Worm (Caenorhabditis elegans) whole organism, young adult: Measurements from ENCODE around the gene aat-1.

Experiments
- B0261.1 ChIP-seq: sonication (generic microtip); optimal IDR thresholded peaks from 2 replicates; lab custom pipeline; 2016; ENCODE audit warnings: mild to moderate bottlenecking, missing genetic modification characterization, moderate library complexity, missing compliant biosample characterization
- D2030.7 ChIP-seq: fragments of 200-800 bp; sonication (Bioruptor generic); IDR thresholded peaks from 2 replicates; pipeline ENCODE4 v1.3.6; 2022; ENCODE audit warnings: missing genetic modification reagents, missing genetic modification characterization, missing compliant biosample characterization
- F10E7.11 ChIP-seq: sonication (generic microtip); optimal IDR thresholded peaks from 2 replicates; lab custom pipeline; 2017; ENCODE audit warnings: mild to moderate bottlenecking, missing genetic modification characterization, moderate library complexity, missing compliant biosample characterization
- F33H1.4 ChIP-seq: fragments of 200-800 bp; sonication (Bioruptor generic); IDR thresholded peaks from 2 replicates; pipeline ENCODE4 v1.3.6; 2022; ENCODE audit warnings: missing genetic modification reagents, missing genetic modification characterization, missing compliant biosample characterization
- F37B4.10 ChIP-seq: fragments of 200-800 bp; sonication (Bioruptor generic); IDR thresholded peaks from 2 replicates; pipeline ENCODE4 v1.3.6; 2022; ENCODE audit warnings: missing genetic modification characterization, missing compliant biosample characterization
- F57C9.4 ChIP-seq: sonication (generic microtip); optimal IDR thresholded peaks from 2 replicates; lab custom pipeline; 2017; ENCODE audit warnings: mild to moderate bottlenecking, missing genetic modification characterization, missing compliant biosample characterization
- K12H6.12 ChIP-seq: fragments of 200-800 bp; sonication (Bioruptor generic); optimal IDR thresholded peaks from 2 replicates; lab custom pipeline; 2018; ENCODE audit warnings: mild to moderate bottlenecking, missing genetic modification characterization, missing compliant biosample characterization
- T07F8.4 ChIP-seq: sonication (generic microtip); optimal IDR thresholded peaks from 2 replicates; lab custom pipeline; 2016; ENCODE audit warnings: mild to moderate bottlenecking, missing genetic modification characterization, moderate library complexity, missing compliant biosample characterization
- Y95B8A.8 ChIP-seq: fragments of 200-800 bp; sonication (Bioruptor generic); IDR thresholded peaks from 2 replicates; pipeline ENCODE4 v1.3.6; 2022; ENCODE audit warnings: missing genetic modification reagents, missing genetic modification characterization, missing compliant biosample characterization
- ama-1 ChIP-seq, 3 experiments: fragments of 150-350 bp in 1 of 3; sonication (generic microtip) in 2 of 3; optimal IDR thresholded peaks; 2 replicates each; lab custom pipeline; 2014 to 2018; ENCODE audit warnings: missing biosample characterization in 2 of 3, missing genetic modification characterization in 2 of 3, missing genetic modification reagents in 2 of 3
- aptf-3 ChIP-seq: fragments of 200-800 bp; sonication (Bioruptor generic); IDR thresholded peaks from 2 replicates; pipeline ENCODE4 v1.3.6; 2022; ENCODE audit warnings: missing genetic modification characterization, missing compliant biosample characterization
- attf-3 ChIP-seq: fragments of 200-800 bp; sonication (Bioruptor generic); conservative IDR thresholded peaks from 2 replicates; pipeline ENCODE4 v1.3.6; 2022; ENCODE audit warnings: missing genetic modification reagents, missing genetic modification characterization, missing compliant biosample characterization
- ceh-100 ChIP-seq: fragments of 200-800 bp; sonication (Bioruptor generic); IDR thresholded peaks from 2 replicates; pipeline ENCODE4 v1.3.6; 2022; ENCODE audit warnings: missing genetic modification reagents, missing genetic modification characterization, missing compliant biosample characterization
- ceh-91 ChIP-seq: fragments of 200-800 bp; sonication (Bioruptor generic); IDR thresholded peaks from 2 replicates; pipeline ENCODE4 v1.3.6; 2022; ENCODE audit warnings: missing genetic modification reagents, missing genetic modification characterization, missing compliant biosample characterization
- dox-1 ChIP-seq: fragments of 200-800 bp; sonication (Bioruptor generic); IDR thresholded peaks from 2 replicates; pipeline ENCODE4 v1.3.6; 2022; ENCODE audit warnings: missing genetic modification reagents, missing genetic modification characterization, missing compliant biosample characterization
- egrh-3 ChIP-seq: fragments of 200-800 bp; sonication (Bioruptor generic); IDR thresholded peaks from 2 replicates; pipeline ENCODE4 v1.3.6; 2022; ENCODE audit warnings: missing genetic modification reagents, missing genetic modification characterization, missing compliant biosample characterization
- ets-4 ChIP-seq: fragments of 200-800 bp; sonication (Bioruptor generic); optimal IDR thresholded peaks from 2 replicates; lab custom pipeline; 2018; ENCODE audit warnings: mild to moderate bottlenecking, missing genetic modification characterization, missing compliant biosample characterization
- him-1 ChIP-seq: sonication (generic microtip); optimal IDR thresholded peaks from 2 replicates; lab custom pipeline; 2016; ENCODE audit warnings: missing genotype, missing genetic modification reagents, missing genetic modification characterization, missing compliant biosample characterization
- hmg-1.2 ChIP-seq: fragments of 200-800 bp; sonication (Bioruptor generic); IDR thresholded peaks from 2 replicates; pipeline ENCODE4 v1.3.6; 2022; ENCODE audit warnings: missing genetic modification reagents, missing genetic modification characterization, missing compliant biosample characterization
- lin-54 ChIP-seq: fragments of 200-800 bp; sonication (Bioruptor generic); optimal IDR thresholded peaks from 2 replicates; lab custom pipeline; 2018; ENCODE audit warnings: mild to moderate bottlenecking, missing genetic modification characterization, missing compliant biosample characterization
- madf-6 ChIP-seq: fragments of 200-800 bp; sonication (Bioruptor generic); IDR thresholded peaks from 2 replicates; pipeline ENCODE4 v1.3.6; 2022; ENCODE audit warnings: missing genetic modification reagents, missing genetic modification characterization, missing compliant biosample characterization
- mcd-1 ChIP-seq: fragments of 200-800 bp; sonication (Bioruptor generic); IDR thresholded peaks from 2 replicates; pipeline ENCODE4 v1.3.6; 2022; ENCODE audit warnings: missing genetic modification reagents, missing genetic modification characterization, missing compliant biosample characterization
- nfya-2 ChIP-seq: fragments of 200-800 bp; sonication (Bioruptor generic); IDR thresholded peaks from 2 replicates; pipeline ENCODE4 v1.3.6; 2022; ENCODE audit warnings: missing genetic modification reagents, missing genetic modification characterization, missing compliant biosample characterization
- nhr-90 ChIP-seq: sonication (generic microtip); optimal IDR thresholded peaks from 2 replicates; lab custom pipeline; 2016; ENCODE audit warnings: missing genotype, mild to moderate bottlenecking, missing genetic modification characterization, missing compliant biosample characterization
- rcor-1 ChIP-seq: fragments of 200-800 bp; sonication (Bioruptor generic); IDR thresholded peaks from 2 replicates; pipeline ENCODE4 v1.3.6; 2022; ENCODE audit warnings: missing genetic modification reagents, missing genetic modification characterization, missing compliant biosample characterization
- rec-8 ChIP-seq, 2 experiments: sonication (generic microtip); optimal IDR thresholded peaks; 2 replicates each; lab custom pipeline; 2016; ENCODE audit warnings: mild to moderate bottlenecking in 2 of 2, missing genetic modification characterization in 2 of 2, missing genetic modification reagents in 2 of 2, missing genotype in 2 of 2, missing biosample characterization in 1 of 2, missing compliant biosample characterization in 1 of 2, moderate library complexity in 1 of 2
- sea-2 ChIP-seq: fragments of 200-800 bp; sonication (Bioruptor generic); IDR thresholded peaks from 2 replicates; pipeline ENCODE4 v1.3.6; 2022; ENCODE audit warnings: missing genetic modification characterization, missing compliant biosample characterization
- snpc-1.1 ChIP-seq: sonication (generic microtip); optimal IDR thresholded peaks from 2 replicates; lab custom pipeline; 2017; ENCODE audit warnings: missing genetic modification characterization, mild to moderate bottlenecking, missing compliant biosample characterization, antibody characterized with exemption, moderate library complexity, missing genotype, missing genetic modification reagents; ENCODE audit not compliant: insufficient read depth
- snpc-1.3 ChIP-seq: sonication (generic microtip); optimal IDR thresholded peaks from 2 replicates; lab custom pipeline; 2017; ENCODE audit warnings: missing genetic modification characterization, mild to moderate bottlenecking, missing compliant biosample characterization, antibody characterized with exemption, moderate library complexity, missing genotype, missing genetic modification reagents; ENCODE audit not compliant: insufficient read depth
- snpc-4 ChIP-seq, 5 experiments: fragments of 150-350 bp in 1 of 5; sonication (generic microtip) in 4 of 5; optimal IDR thresholded peaks; 2 replicates each; lab custom pipeline; 2014 to 2018; ENCODE audit warnings: missing genetic modification characterization in 5 of 5, missing biosample characterization in 3 of 5, antibody characterized with exemption in 2 of 5, mild to moderate bottlenecking in 2 of 5, missing compliant biosample characterization in 2 of 5, missing genotype in 2 of 5, moderate library complexity in 2 of 5, missing genetic modification reagents in 1 of 5
- sptf-2 ChIP-seq: fragments of 200-800 bp; sonication (Bioruptor generic); optimal IDR thresholded peaks from 2 replicates; lab custom pipeline; 2018; ENCODE audit warnings: mild to moderate bottlenecking, missing genetic modification characterization, missing compliant biosample characterization
- tlf-1 ChIP-seq: fragments of 200-800 bp; sonication (Bioruptor generic); optimal IDR thresholded peaks from 2 replicates; lab custom pipeline; 2018; ENCODE audit warnings: mild to moderate bottlenecking, missing genetic modification characterization, missing compliant biosample characterization
- unc-130 ChIP-seq: sonication (generic microtip); optimal IDR thresholded peaks from 2 replicates; lab custom pipeline; 2016; ENCODE audit warnings: missing genetic modification reagents, missing genetic modification characterization, missing compliant biosample characterization
- xnd-1 ChIP-seq: sonication (generic microtip); optimal IDR thresholded peaks from 2 replicates; lab custom pipeline; 2016; ENCODE audit warnings: missing genotype, missing genetic modification reagents, missing genetic modification characterization, missing compliant biosample characterization
- zim-3 ChIP-seq: sonication (generic microtip); optimal IDR thresholded peaks from 2 replicates; lab custom pipeline; 2017; ENCODE audit warnings: mild to moderate bottlenecking, missing genetic modification characterization, moderate library complexity, missing compliant biosample characterization
- ztf-22 ChIP-seq: fragments of 200-800 bp; sonication (Bioruptor generic); optimal IDR thresholded peaks from 2 replicates; lab custom pipeline; 2018; ENCODE audit warnings: mild to moderate bottlenecking, missing genetic modification characterization, moderate library complexity, missing compliant biosample characterization
- ztf-26 ChIP-seq: sonication (generic microtip); optimal IDR thresholded peaks from 2 replicates; lab custom pipeline; 2017; ENCODE audit warnings: missing genetic modification characterization, missing compliant biosample characterization
- ztf-28 ChIP-seq: fragments of 200-800 bp; sonication (Bioruptor generic); IDR thresholded peaks from 2 replicates; pipeline ENCODE4 v1.3.6; 2022; ENCODE audit warnings: missing genetic modification reagents, missing genetic modification characterization, missing compliant biosample characterization

aat-1 gene

DNA sequence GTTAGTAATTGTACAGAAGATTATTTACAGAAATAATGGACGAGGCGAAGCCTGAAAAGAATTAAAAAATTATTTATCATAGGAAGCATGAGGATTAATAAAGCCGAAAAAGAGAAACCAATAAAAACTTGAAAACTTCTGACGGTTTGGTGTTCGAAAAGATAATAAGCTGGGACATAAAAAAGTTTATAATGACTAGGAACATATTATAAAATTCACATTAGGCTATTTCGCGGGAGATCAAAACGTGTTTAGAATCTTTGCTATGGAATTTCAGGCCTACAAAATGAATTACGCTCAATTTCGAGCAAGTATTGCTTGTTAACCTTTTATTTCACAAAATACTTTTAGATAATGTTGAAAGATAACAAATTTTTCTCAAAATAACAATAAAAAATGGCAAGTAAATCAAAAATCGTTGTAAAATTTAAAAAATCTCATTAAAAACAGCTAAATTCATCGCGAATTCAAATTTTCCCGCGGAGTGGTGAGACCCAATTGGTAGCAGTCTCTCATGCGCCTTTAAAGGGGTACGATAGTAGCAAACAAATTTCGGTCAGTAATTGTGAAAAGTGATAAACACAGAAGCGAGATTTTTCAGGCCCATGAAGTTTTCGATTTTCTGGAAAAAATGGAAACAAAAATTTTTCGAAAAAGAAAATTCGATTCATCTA is 12.6 kb downstream of the aat-1 start, which contains the start of gene trcs-1 (continued):
- peak; percentile 88 for TF ChIP-seq ceh-91 (GFP tag; lab: Robert Waterston, UW)
- peak; percentile 91 for TF ChIP-seq lin-54 (GFP tag; lab: Kevin White, UChicago)
- peak; percentile 60 for TF ChIP-seq snpc-1.3
- 0 out of 2 replicates have a peak, but pooled peaks have one; percentile 63 for TF ChIP-seq Y95B8A.8 (GFP tag; lab: Robert Waterston, UW)
- TF ChIP-seq ztf-28, result no peak

DNA sequence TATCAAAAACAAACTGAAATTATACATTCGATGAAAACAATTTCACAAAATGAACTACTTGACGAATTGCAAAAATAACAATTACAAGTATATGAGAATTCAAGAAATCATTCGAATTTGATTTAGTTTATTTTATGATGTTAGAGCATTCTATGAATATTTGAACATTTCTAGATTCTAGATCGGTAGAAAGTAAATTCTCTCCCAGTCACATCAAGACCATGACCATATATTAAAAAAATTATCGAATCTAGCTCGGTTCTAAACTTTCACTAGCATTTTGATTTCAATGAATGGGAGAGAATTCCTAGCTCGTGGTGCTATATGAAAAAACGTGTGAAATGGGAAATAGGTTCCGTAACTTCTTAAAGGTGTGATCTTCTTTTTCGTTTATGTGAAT is 17.1 kb downstream of the aat-1 start:
- TF ChIP-seq rcor-1 (GFP tag; lab: Robert Waterston, UW), result no peak
- TF ChIP-seq ztf-26 (tag; lab: Kevin White, UChicago), result no peak
- no peak for TF ChIP-seq zim-3 (tag; lab: Kevin White, UChicago)
- TF ChIP-seq rec-8 (tag; optimal IDR thresholded peaks at IDR 0.05; lab: Kevin White, UChicago), result no peak
- TF ChIP-seq snpc-4 (GFP tag; optimal IDR thresholded peaks at IDR 0.05; lab: Kevin White, UChicago), result no peak
- TF ChIP-seq snpc-4 (tag; optimal IDR thresholded peaks at IDR 0.05; lab: Kevin White, UChicago), result no peak

- TF ChIP-seq ztf-22 (GFP tag; lab: Kevin White, UChicago) (no peak), F57C9.4 (tag; lab: Kevin White, UChicago) (no peak), aptf-3 (no peak), hmg-1.2 (GFP tag; lab: Robert Waterston, UW) (no peak), dox-1 (GFP tag; lab: Robert Waterston, UW) (no peak), sptf-2 (no peak), him-1 (tag; lab: Kevin White, UChicago) (no peak), nhr-90 (tag; lab: Kevin White, UChicago) (no peak), F10E7.11 (tag; lab: Kevin White, UChicago) (no peak), D2030.7 (GFP tag; lab: Robert Waterston, UW) (no peak), mcd-1 (GFP tag; lab: Robert Waterston, UW) (no peak), K12H6.12 (tag; lab: Kevin White, UChicago) (no peak), rec-8 (tag; optimal IDR thresholded peaks at IDR 0.05; lab: Kevin White, UChicago) (no peak)
Observed at ce11 chrIV:9580021-9580420, 21.5 kb downstream of the aat-1 start, which contains the start of gene npr-2. npr-2 (minus strand) TSS chrIV:9580121.

DNA sequence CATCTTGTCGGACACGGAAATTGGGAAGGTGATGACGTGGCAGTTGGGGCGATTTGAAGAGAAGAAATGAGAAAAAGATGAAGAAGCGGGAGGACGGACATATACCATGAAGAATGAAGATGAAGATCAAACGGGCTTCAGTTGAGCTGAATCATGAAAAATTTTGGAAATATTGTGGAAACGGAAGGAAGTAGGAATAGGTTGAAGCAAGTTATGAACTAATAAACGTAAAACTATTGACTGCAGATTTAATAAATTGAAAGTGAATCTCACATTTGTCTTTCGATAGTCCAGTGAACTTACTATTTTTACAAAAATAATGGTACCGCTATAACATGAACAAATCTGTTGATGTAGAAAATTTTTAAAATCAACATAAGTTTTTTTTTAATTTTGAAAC is 35.0 kb downstream of the aat-1 start, which contains the start of gene lron-14:
Gene lron-14 (minus strand): TSS at position 101 of the 400 bp plus-strand sequence.
- TF ChIP-seq ceh-100 (GFP tag; lab: Robert Waterston, UW) (no peak), unc-130 (no peak), F33H1.4 (GFP tag; lab: Robert Waterston, UW) (no peak), ets-4 (GFP tag; lab: Kevin White, UChicago) (no peak), ztf-26 (tag; lab: Kevin White, UChicago) (no peak), attf-3 (GFP tag; lab: Robert Waterston, UW) (no peak)

ce11 chrIV:9563529-9564376 is 37.7 kb downstream of the aat-1 start:
- TF ChIP-seq egrh-3 (GFP tag; lab: Robert Waterston, UW), result peak; percentile 90
- TF ChIP-seq ama-1 (optimal IDR thresholded peaks at IDR 0.05; lab: Kevin White, UChicago), result no peak
- no peak for TF ChIP-seq ama-1 (GFP tag; optimal IDR thresholded peaks at IDR 0.05; lab: Kevin White, UChicago)
- no peak for TF ChIP-seq sea-2
- no peak for TF ChIP-seq B0261.1 (tag; lab: Kevin White, UChicago)
- no peak for TF ChIP-seq nfya-2 (GFP tag; lab: Robert Waterston, UW)
- TF ChIP-seq madf-6 (GFP tag; lab: Robert Waterston, UW), result no peak
- TF ChIP-seq tlf-1, result no peak
- no peak for TF ChIP-seq T07F8.4 (tag; lab: Kevin White, UChicago)
- TF ChIP-seq F37B4.10, result no peak
- TF ChIP-seq zim-3 (tag; lab: Kevin White, UChicago), result no peak
- TF ChIP-seq xnd-1 (tag; lab: Kevin White, UChicago), result no peak
- TF ChIP-seq snpc-1.1, result no peak
